Fruit fly (Drosophila melanogaster) whole organism, embryonic: ENCODE data around the gene CG5731.

Experiments used
- Asciz ChIP-seq: fragments of 200-800 bp; sonication (Bioruptor generic); optimal IDR thresholded peaks from 2 replicates; lab custom pipeline; 2017; ENCODE audit warnings: missing biosample characterization, mild to moderate bottlenecking, missing genetic modification characterization, missing genetic modification reagents
- Atf6 ChIP-seq: fragments of 200-800 bp; sonication (Bioruptor generic); IDR thresholded peaks from 2 replicates; pipeline ENCODE4 v1.3.6; 2022; ENCODE audit warnings: missing biosample characterization, missing genetic modification characterization
- CG1024 ChIP-seq: fragments of 200-800 bp; sonication (Bioruptor generic); IDR thresholded peaks from 2 replicates; pipeline ENCODE4 v1.3.6; 2022; ENCODE audit warnings: missing biosample characterization, missing genetic modification characterization
- CG10431 ChIP-seq: fragments of 200-800 bp; sonication (Bioruptor generic); optimal IDR thresholded peaks from 3 replicates; lab custom pipeline; 2018; ENCODE audit warnings: missing biosample characterization, mild to moderate bottlenecking, missing genetic modification characterization
- CG10543 ChIP-seq: fragments of 200-800 bp; sonication (Bioruptor generic); optimal IDR thresholded peaks from 3 replicates; lab custom pipeline; 2017; ENCODE audit warnings: missing biosample characterization, mild to moderate bottlenecking, missing genetic modification characterization, moderate library complexity
- CG10654 ChIP-seq: fragments of 200-800 bp; sonication (Bioruptor generic); optimal IDR thresholded peaks from 2 replicates; lab custom pipeline; 2016; ENCODE audit warnings: missing biosample characterization, missing genetic modification characterization
- CG11695 ChIP-seq: fragments of 200-800 bp; sonication (Bioruptor generic); IDR thresholded peaks from 3 replicates; pipeline ENCODE4 v1.3.6; 2022; ENCODE audit warnings: missing biosample characterization, missing genetic modification characterization
- CG12219 ChIP-seq: fragments of 200-800 bp; sonication (Bioruptor generic); optimal IDR thresholded peaks from 3 replicates; lab custom pipeline; 2018; ENCODE audit warnings: missing biosample characterization, mild to moderate bottlenecking, missing genetic modification characterization
- CG12299 ChIP-seq: fragments of 200-800 bp; sonication (Bioruptor generic); optimal IDR thresholded peaks from 2 replicates; lab custom pipeline; 2018; ENCODE audit warnings: missing biosample characterization, mild to moderate bottlenecking, missing genetic modification characterization
- CG12659 ChIP-seq: fragments of 200-800 bp; sonication (Bioruptor generic); optimal IDR thresholded peaks from 3 replicates; lab custom pipeline; 2017; ENCODE audit warnings: mild to moderate bottlenecking, missing biosample characterization, missing genetic modification reagents, missing genetic modification characterization
- CG13894 ChIP-seq: fragments of 200-800 bp; sonication (Bioruptor generic); optimal IDR thresholded peaks from 3 replicates; lab custom pipeline; 2018; ENCODE audit warnings: missing biosample characterization, mild to moderate bottlenecking, missing genetic modification characterization, moderate library complexity
- CG15479 ChIP-seq: fragments of 200-800 bp; sonication (Bioruptor generic); optimal IDR thresholded peaks from 3 replicates; lab custom pipeline; 2019; ENCODE audit warnings: missing biosample characterization, mild to moderate bottlenecking, missing genetic modification characterization, moderate library complexity
- CG16815 ChIP-seq: fragments of 200-800 bp; sonication (Bioruptor generic); optimal IDR thresholded peaks from 3 replicates; lab custom pipeline; 2017; ENCODE audit warnings: missing biosample characterization, mild to moderate bottlenecking, missing genetic modification characterization
- CG17328 ChIP-seq: fragments of 200-800 bp; sonication (Bioruptor generic); IDR thresholded peaks from 2 replicates; pipeline ENCODE4 v1.3.6; 2022; ENCODE audit warnings: missing biosample characterization, missing genetic modification characterization
- CG33557 ChIP-seq: fragments of 200-800 bp; sonication (Bioruptor generic); optimal IDR thresholded peaks from 2 replicates; lab custom pipeline; 2019; ENCODE audit warnings: missing biosample characterization, mild to moderate bottlenecking, missing genetic modification characterization, moderate library complexity
- CG3838 ChIP-seq: fragments of 200-800 bp; sonication (Bioruptor generic); optimal IDR thresholded peaks from 3 replicates; lab custom pipeline; 2016; ENCODE audit warnings: missing biosample characterization, missing genetic modification characterization
- CG4282 ChIP-seq: fragments of 200-800 bp; sonication (Bioruptor generic); optimal IDR thresholded peaks from 2 replicates; lab custom pipeline; 2016; ENCODE audit warnings: missing biosample characterization, missing genetic modification characterization
- CG7357 ChIP-seq: fragments of 200-800 bp; sonication (Bioruptor generic); IDR thresholded peaks from 3 replicates; pipeline ENCODE4 v1.3.6; 2022; ENCODE audit warnings: missing biosample characterization, missing genetic modification characterization
- CG9817 ChIP-seq: fragments of 200-800 bp; sonication (Bioruptor generic); optimal IDR thresholded peaks from 2 replicates; lab custom pipeline; 2018; ENCODE audit warnings: missing biosample characterization, mild to moderate bottlenecking, missing genetic modification characterization, moderate library complexity
- Deaf1 ChIP-seq: fragments of 200-800 bp; optimal IDR thresholded peaks from 3 replicates; lab custom pipeline; 2019; ENCODE audit warnings: missing biosample characterization, mild to moderate bottlenecking, missing genetic modification characterization, moderate library complexity
- Jarid2 ChIP-seq: fragments of 200-800 bp; sonication (Bioruptor generic); optimal IDR thresholded peaks from 3 replicates; lab custom pipeline; 2017; ENCODE audit warnings: mild to moderate bottlenecking, missing biosample characterization, missing genetic modification reagents, missing genetic modification characterization
- Kr ChIP-seq: fragments of 200-800 bp; sonication (Bioruptor generic); optimal IDR thresholded peaks from 2 replicates; lab custom pipeline; 2017; ENCODE audit warnings: missing biosample characterization, mild to moderate bottlenecking, missing genetic modification characterization
- Meics ChIP-seq: fragments of 200-800 bp; sonication (Bioruptor generic); optimal IDR thresholded peaks from 2 replicates; lab custom pipeline; 2017; ENCODE audit warnings: missing biosample characterization, mild to moderate bottlenecking, missing genetic modification characterization
- Neu2 ChIP-seq: fragments of 200-800 bp; sonication (Bioruptor generic); optimal IDR thresholded peaks from 3 replicates; lab custom pipeline; 2016; ENCODE audit warnings: missing biosample characterization, missing genetic modification characterization, borderline replicate concordance
- Pdp1 ChIP-seq, 2 experiments: fragments of 200-800 bp; sonication (Bioruptor generic); optimal IDR thresholded peaks; 3 replicates each; lab custom pipeline; 2016; ENCODE audit warnings: missing biosample characterization in 2 of 2, missing genetic modification characterization in 2 of 2, mild to moderate bottlenecking in 1 of 2, moderate library complexity in 1 of 2
- Sox100B ChIP-seq: fragments of 200-800 bp; sonication (Bioruptor generic); optimal IDR thresholded peaks from 3 replicates; lab custom pipeline; 2018; ENCODE audit warnings: missing biosample characterization, mild to moderate bottlenecking, missing genetic modification characterization
- amos ChIP-seq: fragments of 200-800 bp; sonication (Bioruptor generic); IDR thresholded peaks from 2 replicates; pipeline ENCODE4 v1.3.6; 2022; ENCODE audit warnings: missing biosample characterization, missing genetic modification characterization; ENCODE audit not compliant: partially characterized antibody
- btn ChIP-seq: fragments of 200-800 bp; sonication (Bioruptor generic); optimal IDR thresholded peaks from 2 replicates; lab custom pipeline; 2016; ENCODE audit warnings: missing biosample characterization, missing genetic modification characterization
- caup ChIP-seq: fragments of 200-800 bp; sonication (Bioruptor generic); optimal IDR thresholded peaks from 3 replicates; lab custom pipeline; 2017; ENCODE audit warnings: missing biosample characterization, mild to moderate bottlenecking, missing genetic modification characterization, moderate library complexity; ENCODE audit not compliant: severe bottlenecking
- ci ChIP-seq: fragments of 200-800 bp; sonication (Bioruptor generic); IDR thresholded peaks from 3 replicates; pipeline ENCODE4 v1.3.6; 2022; ENCODE audit warnings: missing biosample characterization, missing genetic modification characterization
- croc ChIP-seq: fragments of 200-800 bp; sonication (Bioruptor generic); conservative IDR thresholded peaks from 3 replicates; pipeline ENCODE4 v1.3.6; 2022; ENCODE audit warnings: missing biosample characterization, missing genetic modification characterization
- crol ChIP-seq: fragments of 200-800 bp; sonication (Bioruptor generic); IDR thresholded peaks from 2 replicates; pipeline ENCODE4 v1.3.6; 2022; ENCODE audit warnings: missing biosample characterization, missing genetic modification characterization
- dmrt11E ChIP-seq: fragments of 200-800 bp; sonication (Bioruptor generic); optimal IDR thresholded peaks from 3 replicates; lab custom pipeline; 2018; ENCODE audit warnings: missing biosample characterization, mild to moderate bottlenecking, missing genetic modification characterization, moderate library complexity
- en ChIP-seq: fragments of 200-800 bp; sonication (Bioruptor generic); optimal IDR thresholded peaks from 2 replicates; lab custom pipeline; 2016; ENCODE audit warnings: missing biosample characterization, missing genetic modification characterization
- eve ChIP-seq, 2 experiments: fragments of >200 bp; optimal IDR thresholded peaks; 2 replicates each; lab custom pipeline; 2017; ENCODE audit warnings: missing biosample characterization in 2 of 2, missing genetic modification characterization in 2 of 2
- fd64A ChIP-seq: fragments of 200-800 bp; sonication (Bioruptor generic); optimal IDR thresholded peaks from 3 replicates; lab custom pipeline; 2018; ENCODE audit warnings: missing biosample characterization, mild to moderate bottlenecking, missing genetic modification characterization
- grn ChIP-seq: fragments of 200-800 bp; sonication (Bioruptor generic); optimal IDR thresholded peaks from 3 replicates; lab custom pipeline; 2017; ENCODE audit warnings: missing biosample characterization, missing genetic modification characterization
- lov ChIP-seq, 2 experiments: fragments of 200-800 bp in 1 of 2; fragments of >200 bp in 1 of 2; sonication (Bioruptor generic) in 1 of 2; IDR thresholded peaks in 1 of 2; optimal IDR thresholded peaks in 1 of 2; 2 replicates in 1 of 2; 3 replicates in 1 of 2; pipeline versions ENCODE4 v1.3.6 to Lab custom; 2017 to 2022; ENCODE audit warnings: missing biosample characterization in 1 of 2, missing genetic modification characterization in 1 of 2
- mirr ChIP-seq: fragments of 200-800 bp; sonication (Bioruptor generic); optimal IDR thresholded peaks from 3 replicates; lab custom pipeline; 2018; ENCODE audit warnings: missing biosample characterization, mild to moderate bottlenecking, missing genetic modification characterization
- run ChIP-seq: fragments of 200-800 bp; sonication (Bioruptor generic); optimal IDR thresholded peaks from 3 replicates; lab custom pipeline; 2018; ENCODE audit warnings: missing biosample characterization, mild to moderate bottlenecking, missing genetic modification characterization
- salm ChIP-seq: fragments of 200-800 bp; sonication (Bioruptor generic); optimal IDR thresholded peaks from 2 replicates; lab custom pipeline; 2018; ENCODE audit warnings: missing biosample characterization, mild to moderate bottlenecking, missing genetic modification characterization
- scrt ChIP-seq: fragments of 200-800 bp; sonication (Bioruptor generic); optimal IDR thresholded peaks from 2 replicates; lab custom pipeline; 2018; ENCODE audit warnings: missing biosample characterization, mild to moderate bottlenecking, missing genetic modification characterization, moderate library complexity
- sens ChIP-seq: fragments of 200-800 bp; sonication (Bioruptor generic); peaks from one replicate; lab custom pipeline; 2016; ENCODE audit warnings: missing biosample characterization, missing genetic modification characterization
- sqz ChIP-seq: fragments of 200-800 bp; sonication (Bioruptor generic); optimal IDR thresholded peaks from 3 replicates; lab custom pipeline; 2018; ENCODE audit warnings: missing biosample characterization, mild to moderate bottlenecking, missing genetic modification characterization
- sr ChIP-seq: fragments of 200-800 bp; sonication (Bioruptor generic); IDR thresholded peaks from 3 replicates; pipeline ENCODE4 v1.3.6; 2022; ENCODE audit warnings: missing biosample characterization, missing genetic modification characterization
- tx ChIP-seq: fragments of 200-800 bp; sonication (Bioruptor generic); optimal IDR thresholded peaks from 2 replicates; lab custom pipeline; 2016; ENCODE audit warnings: missing biosample characterization, missing genetic modification characterization
- wek ChIP-seq: fragments of 200-800 bp; sonication (Bioruptor generic); optimal IDR thresholded peaks from 3 replicates; lab custom pipeline; 2018; ENCODE audit warnings: missing biosample characterization, mild to moderate bottlenecking, missing genetic modification characterization, moderate library complexity
- zen ChIP-seq: fragments of 200-800 bp; sonication (Bioruptor generic); optimal IDR thresholded peaks from 3 replicates; lab custom pipeline; 2018; ENCODE audit warnings: missing biosample characterization, mild to moderate bottlenecking, missing genetic modification characterization, moderate library complexity

Gene CG5731

dm6 chr2L:10237725-10238446 lies 28.3 kb upstream of the CG5731 start, which contains the start of gene mthl15 (continued):
- TF ChIP-seq amos (GFP tag; lab: Robert Waterston, UW) (no peak), CG17328 (0 out of 2 replicates have a peak, but pooled peaks have one; percentile 29), CG13894 (tag; lab: Kevin White, UChicago) (no peak), dmrt11E (peak; percentile 34), croc (GFP tag; lab: Robert Waterston, UW) (no peak), eve (GFP tag; optimal IDR thresholded peaks at IDR 0.05; lab: Kevin White, UChicago) (peak in 1 of 2 experiments; percentile 62), run (tag; lab: Kevin White, UChicago) (no peak), wek (GFP tag; lab: Kevin White, UChicago) (peak; percentile 48), CG33557 (GFP tag; lab: Kevin White, UChicago) (peak; percentile 36), fd64A (peak; percentile 51), grn (GFP tag; lab: Kevin White, UChicago) (peak; percentile 28), Kr (peak; percentile 0), caup (GFP tag; lab: Kevin White, UChicago) (no peak), zen (peak; percentile 32), CG12659 (GFP tag; lab: Kevin White, UChicago) (peak; percentile 38), CG10543 (GFP tag; lab: Kevin White, UChicago) (no peak), CG7357 (GFP tag; lab: Robert Waterston, UW) (no peak), mirr (peak; percentile 95), Jarid2 (no peak), Asciz (GFP tag; lab: Kevin White, UChicago) (peak; percentile 5), CG1024 (GFP tag; lab: Robert Waterston, UW) (no peak), scrt (GFP tag; lab: Kevin White, UChicago) (no peak), en (GFP tag; lab: Kevin White, UChicago) (no peak), crol (GFP tag; lab: Robert Waterston, UW) (no peak), sqz (no peak), CG12299 (tag; lab: Kevin White, UChicago) (peak; percentile 5), Deaf1 (tag; lab: Kevin White, UChicago) (peak; percentile 72), salm (tag; lab: Kevin White, UChicago) (peak; percentile 29), CG9817 (tag; lab: Kevin White, UChicago) (no peak), Neu2 (no peak), Pdp1 (GFP tag; optimal IDR thresholded peaks at IDR 0.05; lab: Kevin White, UChicago) (peak in 1 of 2 experiments; percentile 75), CG16815 (GFP tag; lab: Kevin White, UChicago) (no peak), CG4282 (GFP tag; lab: Kevin White, UChicago) (no peak), Meics (GFP tag; lab: Kevin White, UChicago) (peak; percentile 87), CG15479 (GFP tag; lab: Kevin White, UChicago) (peak; percentile 69), Sox100B (GFP tag; lab: Kevin White, UChicago) (peak; percentile 10), sr (GFP tag; lab: Robert Waterston, UW) (no peak), btn (GFP tag; lab: Kevin White, UChicago) (no peak), lov (optimal IDR thresholded peaks at IDR 0.05; lab: Kevin White, UChicago) (no peak), lov (GFP tag; IDR thresholded peaks at IDR 0.05; lab: Robert Waterston, UW) (no peak), CG11695 (GFP tag; lab: Robert Waterston, UW) (peak; percentile 28; the same call in 1 of the 3 replicates), CG10654 (no peak), Atf6 (peak; percentile 41; the same call in 1 of the 2 replicates), CG3838 (GFP tag; lab: Kevin White, UChicago) (no peak), CG12219 (GFP tag; lab: Kevin White, UChicago) (peak; percentile 31), ci (no peak), tx (no peak), sens (peak; percentile 64), CG10431 (GFP tag; lab: Kevin White, UChicago) (no peak)
